Worm (Caenorhabditis elegans): ENCODE measurements around the gene ZK813.6.

ce11 chrX:3396735-3397134 is 27.9 kb upstream of the ZK813.6 start:
- no peak for TF ChIP-seq blmp-1 (tag; optimal IDR thresholded peaks at IDR 0.05)
- TF ChIP-seq ham-2 (GFP tag; optimal IDR thresholded peaks at IDR 0.05) = no peak
- TF ChIP-seq nhr-237 (tag; optimal IDR thresholded peaks at IDR 0.05) = no peak
- TF ChIP-seq sptf-1 (tag; optimal IDR thresholded peaks at IDR 0.05) = no peak
- no peak for TF ChIP-seq ceh-43 (GFP tag; optimal IDR thresholded peaks at IDR 0.05)
- TF ChIP-seq pha-4 (tag; optimal IDR thresholded peaks at IDR 0.05) = no peak
- no peak for TF ChIP-seq ces-1 (GFP tag; optimal IDR thresholded peaks at IDR 0.05)
- TF ChIP-seq lin-13 (tag; optimal IDR thresholded peaks at IDR 0.05) = no peak
- TF ChIP-seq cnd-1 (tag; optimal IDR thresholded peaks at IDR 0.05) = no peak
- TF ChIP-seq mab-5 (tag; optimal IDR thresholded peaks at IDR 0.05) = no peak
- TF ChIP-seq ceh-83 (GFP tag; optimal IDR thresholded peaks at IDR 0.05) = no peak
- TF ChIP-seq tbx-8 (GFP tag; optimal IDR thresholded peaks at IDR 0.05) = no peak

Data from whole organism, mixed stage, embryonic.